Worm (Caenorhabditis elegans): Measurements from ENCODE around the gene asp-15.

The asp-15 gene

DNA sequence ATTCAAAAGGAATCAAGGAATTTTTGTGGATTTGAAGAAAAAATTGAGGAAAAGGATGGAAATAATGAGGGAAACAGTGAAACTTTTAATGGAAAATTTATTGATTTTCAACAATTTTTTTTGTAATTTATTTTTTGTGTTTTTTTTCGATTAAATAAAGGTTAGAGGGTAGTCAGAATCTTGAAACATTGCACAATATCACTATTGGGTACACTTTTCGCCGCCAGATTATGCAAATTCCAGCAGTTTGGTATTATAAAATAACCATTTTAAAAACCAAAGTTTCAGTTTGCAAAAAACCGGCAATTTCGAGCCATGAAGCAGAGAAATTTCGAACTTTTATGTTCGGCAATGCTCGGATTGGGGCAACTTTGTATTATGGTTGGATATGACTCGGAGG, 13.2 kb downstream of the asp-15 start, which contains the start of gene Y39B6A.27:
TSS of gene Y39B6A.27 (plus strand) at position 301 of the 400 bp plus-strand sequence.
- no peak for TF ChIP-seq ztf-18 (tag; optimal IDR thresholded peaks at IDR 0.05)

DNA sequence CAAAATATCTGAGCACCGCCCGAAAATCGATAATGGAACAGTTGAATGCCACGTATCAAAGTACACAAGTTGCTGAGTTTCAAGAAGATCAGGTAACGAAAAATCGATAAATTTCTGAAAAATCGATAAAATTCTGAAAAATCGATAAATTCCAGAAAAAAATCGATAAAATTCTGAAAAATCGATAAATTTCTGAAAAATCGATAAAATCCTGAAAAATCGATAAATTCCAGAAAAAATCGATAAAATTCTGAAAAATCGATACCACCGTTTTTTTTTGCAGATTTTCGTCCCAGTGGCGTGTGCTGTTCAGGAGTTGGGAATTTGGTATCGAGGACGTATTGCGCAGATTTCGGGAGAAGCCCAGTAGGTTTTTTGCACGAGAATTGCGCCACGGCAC, 17.3 kb downstream of the asp-15 start:
- no peak for TF ChIP-seq ceh-27 (GFP tag; optimal IDR thresholded peaks at IDR 0.05)
- TF ChIP-seq madf-10 (tag; optimal IDR thresholded peaks at IDR 0.05): no peak
- TF ChIP-seq Y53G8AR.9 (GFP tag; conservative IDR thresholded peaks at IDR 0.05): no peak
- TF ChIP-seq F33H1.4 (GFP tag; IDR thresholded peaks at IDR 0.05): no peak
- TF ChIP-seq unc-62 (GFP tag; optimal IDR thresholded peaks at IDR 0.05): no peak
- TF ChIP-seq attf-6 (GFP tag; IDR thresholded peaks at IDR 0.05): no peak
- no peak for TF ChIP-seq F52B5.7 (tag; optimal IDR thresholded peaks at IDR 0.05)
- TF ChIP-seq ceh-58 (GFP tag; IDR thresholded peaks at IDR 0.05): no peak
- TF ChIP-seq him-1 (tag; optimal IDR thresholded peaks at IDR 0.05): no peak
- TF ChIP-seq hmg-20 (GFP tag; IDR thresholded peaks at IDR 0.05): no peak
- no peak for TF ChIP-seq C17E4.6 (GFP tag; IDR thresholded peaks at IDR 0.05)
- no peak for TF ChIP-seq nhr-27 (tag; optimal IDR thresholded peaks at IDR 0.05)
- TF ChIP-seq ets-4 (GFP tag; optimal IDR thresholded peaks at IDR 0.05): no peak
- TF ChIP-seq hmg-1.2 (GFP tag; IDR thresholded peaks at IDR 0.05): no peak
- no peak for TF ChIP-seq gei-17 (GFP tag; optimal IDR thresholded peaks at IDR 0.05)
- no peak for TF ChIP-seq ztf-25 (GFP tag; IDR thresholded peaks at IDR 0.05)
- no peak for TF ChIP-seq Y56A3A.18 (GFP tag; IDR thresholded peaks at IDR 0.05)

DNA sequence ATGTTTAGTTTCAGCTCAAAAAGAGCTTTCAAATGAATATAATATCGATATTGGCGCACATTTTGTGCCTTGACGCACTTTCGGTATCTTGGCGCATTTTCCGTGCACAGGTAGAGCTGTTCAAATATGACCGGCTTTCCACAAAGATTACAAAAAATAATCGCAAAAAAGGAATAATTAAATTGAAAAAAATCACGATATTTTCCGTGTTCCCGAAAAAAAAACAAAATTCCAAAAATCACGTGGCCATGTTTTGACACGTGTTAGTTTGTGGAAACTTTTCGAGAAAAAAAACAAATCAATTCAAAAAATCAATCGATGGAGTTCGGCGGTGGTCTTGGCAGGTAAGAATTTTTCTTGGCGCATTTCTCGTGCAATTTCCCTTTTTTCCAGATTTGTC, 18.5 kb downstream of the asp-15 start, which contains the start of gene Y39B6A.25:
TSS of gene Y39B6A.25 (plus strand) at position 301 of the 400 bp plus-strand sequence.
- TF ChIP-seq attf-5 (GFP tag; optimal IDR thresholded peaks at IDR 0.05): no peak
- no peak for TF ChIP-seq dox-1 (GFP tag; IDR thresholded peaks at IDR 0.05)
- TF ChIP-seq C06A6.2 (GFP tag; conservative IDR thresholded peaks at IDR 0.05): no peak
- no peak for TF ChIP-seq nfyb-1 (GFP tag; IDR thresholded peaks at IDR 0.05)
- TF ChIP-seq nhr-90 (tag; optimal IDR thresholded peaks at IDR 0.05): no peak
- no peak for TF ChIP-seq ets-4 (GFP tag; optimal IDR thresholded peaks at IDR 0.05)
- no peak for TF ChIP-seq egrh-3 (GFP tag; IDR thresholded peaks at IDR 0.05)
- no peak for TF ChIP-seq ekl-4 (GFP tag; IDR thresholded peaks at IDR 0.05)
- TF ChIP-seq C17E4.6 (GFP tag; IDR thresholded peaks at IDR 0.05): no peak
- no peak for TF ChIP-seq snpc-4 (GFP tag; optimal IDR thresholded peaks at IDR 0.05)
- TF ChIP-seq snpc-4 (tag; optimal IDR thresholded peaks at IDR 0.05): no peak

- TF ChIP-seq ccch-3 (GFP tag; optimal IDR thresholded peaks at IDR 0.05): no peak
- no peak for TF ChIP-seq aptf-3 (GFP tag; IDR thresholded peaks at IDR 0.05)
- no peak for TF ChIP-seq ceh-79 (tag; optimal IDR thresholded peaks at IDR 0.05)
- no peak for TF ChIP-seq lin-35 (GFP tag; optimal IDR thresholded peaks at IDR 0.05)
- no peak for TF ChIP-seq F37B4.10 (GFP tag; IDR thresholded peaks at IDR 0.05)
- TF ChIP-seq F55B11.4 (tag; optimal IDR thresholded peaks at IDR 0.05; ENCODE audit: borderline replicate concordance, insufficient read depth): no peak
Measured at ce11 chrV:19024683-19025082, 20.0 kb downstream of the asp-15 start, which contains the start of gene Y39B6A.29. Gene Y39B6A.29, minus strand, starts transcription at chrV:19024783.

DNA sequence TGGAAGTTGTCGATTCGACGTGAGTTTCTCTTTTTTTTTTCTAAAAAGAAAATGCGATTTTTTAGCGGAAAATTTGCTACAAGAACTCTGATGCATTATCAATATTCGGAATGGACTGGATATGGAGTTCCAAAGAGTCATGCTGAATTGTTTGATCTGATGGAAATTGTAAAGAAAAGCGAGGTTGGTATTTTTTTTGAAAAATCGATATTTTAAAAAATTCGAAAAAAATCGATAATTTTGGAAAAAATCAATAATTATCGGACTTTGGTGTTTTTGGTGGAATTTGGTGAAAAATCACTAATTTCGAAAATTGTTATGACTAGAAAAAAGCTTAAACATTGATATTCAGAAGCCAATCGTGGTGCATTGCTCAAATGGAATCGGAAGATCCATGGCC, 25.4 kb downstream of the asp-15 start:
- no peak for TF ChIP-seq mxl-1 (tag; optimal IDR thresholded peaks at IDR 0.05)
- TF ChIP-seq hrde-1 (tag; optimal IDR thresholded peaks at IDR 0.05; ENCODE audit: borderline replicate concordance): no peak
- TF ChIP-seq rec-8 (tag; optimal IDR thresholded peaks at IDR 0.05): no peak
- no peak for TF ChIP-seq rpc-1 (optimal IDR thresholded peaks at IDR 0.05)
- TF ChIP-seq rpc-1 (tag; optimal IDR thresholded peaks at IDR 0.05): no peak
